Worm (Caenorhabditis elegans) whole organism, L4 larva: Measurements from ENCODE around the gene blos-2.

Source experiments
- D1046.2 ChIP-seq: fragments of 200-800 bp; sonication (Bioruptor generic); IDR thresholded peaks from 2 replicates; pipeline ENCODE4 v1.3.6; 2022; ENCODE audit warnings: missing genetic modification characterization, missing compliant biosample characterization
- F37D6.2 ChIP-seq: sonication (generic microtip); optimal IDR thresholded peaks from 2 replicates; lab custom pipeline; 2016; ENCODE audit warnings: mild to moderate bottlenecking, missing genetic modification characterization, missing compliant biosample characterization
- F49E8.2 ChIP-seq: sonication (generic microtip); optimal IDR thresholded peaks from 2 replicates; lab custom pipeline; 2016; ENCODE audit warnings: missing compliant biosample characterization, mild to moderate bottlenecking, missing genetic modification characterization, borderline replicate concordance
- R02D3.7 ChIP-seq: fragments of 150-350 bp; sonication (generic microtip); optimal IDR thresholded peaks from 3 replicates; lab custom pipeline; 2014; ENCODE audit warnings: missing biosample characterization, missing genetic modification characterization
- T20F7.1 ChIP-seq: fragments of 200-800 bp; sonication (Bioruptor generic); optimal IDR thresholded peaks from 2 replicates; lab custom pipeline; 2018; ENCODE audit warnings: mild to moderate bottlenecking, missing genetic modification characterization, missing compliant biosample characterization
- T26A8.4 ChIP-seq: fragments of 200-800 bp; sonication (Bioruptor generic); IDR thresholded peaks from 2 replicates; pipeline ENCODE4 v1.3.6; 2022; ENCODE audit warnings: missing genetic modification characterization, missing compliant biosample characterization
- Y105C5A.15 ChIP-seq: fragments of 200-800 bp; sonication (Bioruptor generic); IDR thresholded peaks from 2 replicates; pipeline ENCODE4 v1.3.6; 2022; ENCODE audit warnings: missing genetic modification characterization, missing compliant biosample characterization
- Y48G9A.11 ChIP-seq: fragments of 200-800 bp; sonication (Bioruptor generic); IDR thresholded peaks from 2 replicates; pipeline ENCODE4 v1.3.6; 2022; ENCODE audit warnings: missing genetic modification reagents, missing genetic modification characterization, missing compliant biosample characterization
- Y75B8A.6 ChIP-seq: fragments of 200-800 bp; sonication (Bioruptor generic); IDR thresholded peaks from 2 replicates; pipeline ENCODE4 v1.3.6; 2022; ENCODE audit warnings: missing genetic modification reagents, missing genetic modification characterization, missing compliant biosample characterization
- ZK337.2 ChIP-seq: fragments of 200-800 bp; sonication (Bioruptor generic); IDR thresholded peaks from 2 replicates; pipeline ENCODE4 v1.3.6; 2022; ENCODE audit warnings: missing genetic modification reagents, missing genetic modification characterization, missing compliant biosample characterization
- ZK546.5 ChIP-seq, 2 experiments: sonication (generic microtip); optimal IDR thresholded peaks; 2 replicates each; lab custom pipeline; 2017; ENCODE audit warnings: missing biosample characterization in 2 of 2, missing genetic modification characterization in 2 of 2
- aha-1 ChIP-seq: fragments of 150-350 bp; peaks from one replicate; lab custom pipeline; 2014; ENCODE audit warnings: missing biosample characterization, missing genetic modification characterization
- ceh-20 ChIP-seq: fragments of 200-800 bp; sonication (Bioruptor generic); IDR thresholded peaks from 2 replicates; pipeline ENCODE4 v1.3.6; 2022; ENCODE audit warnings: missing genetic modification reagents, missing genetic modification characterization, missing compliant biosample characterization
- ceh-32 ChIP-seq: sonication (generic microtip); optimal IDR thresholded peaks from 2 replicates; lab custom pipeline; 2016; ENCODE audit warnings: mild to moderate bottlenecking, missing genetic modification characterization, missing compliant biosample characterization; ENCODE audit not compliant: poor library complexity
- ctbp-1 ChIP-seq: fragments of 200-800 bp; sonication (Bioruptor generic); IDR thresholded peaks from 2 replicates; pipeline ENCODE4 v1.3.6; 2022; ENCODE audit warnings: missing genetic modification reagents, missing genetic modification characterization, missing compliant biosample characterization
- daf-16 ChIP-seq, 3 experiments: sonication (generic microtip); optimal IDR thresholded peaks; 2 replicates each; lab custom pipeline; 2016 to 2017; ENCODE audit warnings: missing genetic modification characterization in 3 of 3, missing genetic modification reagents in 3 of 3, mild to moderate bottlenecking in 2 of 3, missing compliant biosample characterization in 2 of 3, missing biosample characterization in 1 of 3, moderate library complexity in 1 of 3
- dmd-6 ChIP-seq: fragments of 200-800 bp; sonication (Bioruptor generic); IDR thresholded peaks from 2 replicates; pipeline ENCODE4 v1.3.6; 2022; ENCODE audit warnings: missing genetic modification reagents, missing genetic modification characterization, missing compliant biosample characterization
- dpl-1 ChIP-seq: fragments of 150-350 bp; optimal IDR thresholded peaks from 2 replicates; lab custom pipeline; 2014; ENCODE audit warnings: missing biosample characterization, missing genetic modification reagents, missing genetic modification characterization
- duxl-1 ChIP-seq: sonication (generic microtip); optimal IDR thresholded peaks from 2 replicates; lab custom pipeline; 2016; ENCODE audit warnings: mild to moderate bottlenecking, missing genetic modification characterization, moderate library complexity, missing compliant biosample characterization; ENCODE audit not compliant: poor library complexity
- dve-1 ChIP-seq: sonication (generic microtip); optimal IDR thresholded peaks from 2 replicates; lab custom pipeline; 2017; ENCODE audit warnings: antibody characterized with exemption, mild to moderate bottlenecking, missing genetic modification characterization, missing compliant biosample characterization; ENCODE audit not compliant: insufficient read depth
- egl-43 ChIP-seq: fragments of 200-800 bp; sonication (Bioruptor generic); IDR thresholded peaks from 2 replicates; pipeline ENCODE4 v1.3.6; 2022; ENCODE audit warnings: missing genetic modification reagents, missing genetic modification characterization, missing compliant biosample characterization
- fos-1 ChIP-seq: fragments of 150-350 bp; optimal IDR thresholded peaks from 2 replicates; lab custom pipeline; 2014; ENCODE audit warnings: missing biosample characterization, missing genetic modification characterization
- gei-8 ChIP-seq: fragments of 200-800 bp; sonication (Bioruptor generic); optimal IDR thresholded peaks from 2 replicates; lab custom pipeline; 2018; ENCODE audit warnings: mild to moderate bottlenecking, missing genetic modification characterization, missing compliant biosample characterization
- hif-1 ChIP-seq, 2 experiments: sonication (generic microtip); optimal IDR thresholded peaks; 2 replicates each; lab custom pipeline; 2016 to 2017; ENCODE audit warnings: missing compliant biosample characterization in 2 of 2, missing genetic modification characterization in 2 of 2, missing genetic modification reagents in 2 of 2, missing genotype in 2 of 2, mild to moderate bottlenecking in 1 of 2
- hlh-30 ChIP-seq: sonication (generic microtip); optimal IDR thresholded peaks from 2 replicates; lab custom pipeline; 2017; ENCODE audit warnings: antibody characterized with exemption, mild to moderate bottlenecking, missing genetic modification characterization, missing compliant biosample characterization; ENCODE audit not compliant: insufficient read depth
- lim-7 ChIP-seq: fragments of 200-800 bp; sonication (Bioruptor generic); IDR thresholded peaks from 2 replicates; pipeline ENCODE4 v1.3.6; 2022; ENCODE audit warnings: missing genetic modification characterization, missing compliant biosample characterization
- lin-1 ChIP-seq: fragments of 200-800 bp; sonication (Bioruptor generic); IDR thresholded peaks from 2 replicates; pipeline ENCODE4 v1.3.6; 2022; ENCODE audit warnings: missing genetic modification reagents, missing genetic modification characterization, missing compliant biosample characterization
- lir-3 ChIP-seq: sonication (generic microtip); optimal IDR thresholded peaks from 2 replicates; lab custom pipeline; 2016; ENCODE audit warnings: mild to moderate bottlenecking, missing genetic modification characterization, missing compliant biosample characterization
- mes-2 ChIP-seq: sonication (generic microtip); optimal IDR thresholded peaks from 2 replicates; lab custom pipeline; 2016; ENCODE audit warnings: missing genotype, mild to moderate bottlenecking, missing genetic modification characterization, missing compliant biosample characterization; ENCODE audit not compliant: poor library complexity, severe bottlenecking
- mxl-2 ChIP-seq: fragments of 200-800 bp; sonication (Bioruptor generic); conservative IDR thresholded peaks from 2 replicates; pipeline ENCODE4 v1.3.6; 2022; ENCODE audit warnings: missing genetic modification reagents, missing genetic modification characterization, missing compliant biosample characterization
- nhr-11 ChIP-seq: fragments of 150-350 bp; optimal IDR thresholded peaks from 2 replicates; lab custom pipeline; 2014; ENCODE audit warnings: missing biosample characterization, missing genetic modification characterization
- nhr-28 ChIP-seq: fragments of 150-350 bp; optimal IDR thresholded peaks from 2 replicates; lab custom pipeline; 2014; ENCODE audit warnings: missing biosample characterization, missing genetic modification characterization
- nhr-42 ChIP-seq: fragments of 200-800 bp; sonication (Bioruptor generic); IDR thresholded peaks from 2 replicates; pipeline ENCODE4 v1.3.6; 2022; ENCODE audit warnings: missing genetic modification characterization, missing compliant biosample characterization
- nhr-48 ChIP-seq: sonication (generic microtip); optimal IDR thresholded peaks from 2 replicates; lab custom pipeline; 2016; ENCODE audit warnings: mild to moderate bottlenecking, missing genetic modification characterization, missing compliant biosample characterization
- pha-4 ChIP-seq, 2 experiments: fragments of 150-350 bp in 1 of 2; fragments of 200-800 bp in 1 of 2; sonication (Bioruptor generic) in 1 of 2; IDR thresholded peaks in 1 of 2; optimal IDR thresholded peaks in 1 of 2; 2 replicates each; pipeline versions ENCODE4 v1.3.6 to Lab custom; 2014 to 2022; ENCODE audit warnings: missing genetic modification characterization in 2 of 2, missing genetic modification reagents in 2 of 2, missing biosample characterization in 1 of 2, missing compliant biosample characterization in 1 of 2
- php-3 ChIP-seq: fragments of 200-800 bp; sonication (Bioruptor generic); IDR thresholded peaks from 2 replicates; pipeline ENCODE4 v1.3.6; 2022; ENCODE audit warnings: missing genetic modification reagents, missing genetic modification characterization, missing compliant biosample characterization
- saeg-2 ChIP-seq: fragments of 200-800 bp; sonication (Bioruptor generic); IDR thresholded peaks from 2 replicates; pipeline ENCODE4 v1.3.6; 2022; ENCODE audit warnings: missing genetic modification reagents, missing genetic modification characterization, missing compliant biosample characterization
- sdz-12 ChIP-seq: fragments of 200-800 bp; sonication (Bioruptor generic); optimal IDR thresholded peaks from 2 replicates; lab custom pipeline; 2018; ENCODE audit warnings: mild to moderate bottlenecking, missing genetic modification characterization, missing compliant biosample characterization
- skn-1 ChIP-seq: fragments of 150-350 bp; optimal IDR thresholded peaks from 2 replicates; lab custom pipeline; 2014; ENCODE audit warnings: missing biosample characterization, missing genetic modification characterization
- tra-1 ChIP-seq: fragments of 200-800 bp; sonication (Bioruptor generic); IDR thresholded peaks from 2 replicates; pipeline ENCODE4 v1.3.6; 2022; ENCODE audit warnings: missing genetic modification reagents, missing genetic modification characterization, missing compliant biosample characterization
- unc-39 ChIP-seq: sonication (generic microtip); optimal IDR thresholded peaks from 2 replicates; lab custom pipeline; 2017; ENCODE audit warnings: missing biosample characterization, missing genetic modification characterization
- unc-62 ChIP-seq, 3 experiments: fragments of 150-350 bp in 1 of 3; sonication (generic microtip); optimal IDR thresholded peaks in 2 of 3; peaks in 1 of 3; 1 replicate in 1 of 3; 2 replicates in 2 of 3; lab custom pipeline; 2014 to 2017; ENCODE audit warnings: missing biosample characterization in 3 of 3, missing genetic modification characterization in 3 of 3, missing genetic modification reagents in 3 of 3, missing genotype in 1 of 3
- vab-7 ChIP-seq: fragments of 200-800 bp; sonication (Bioruptor generic); IDR thresholded peaks from 2 replicates; pipeline ENCODE4 v1.3.6; 2022; ENCODE audit warnings: missing genetic modification reagents, missing genetic modification characterization, missing compliant biosample characterization
- zag-1 ChIP-seq: fragments of 150-350 bp; optimal IDR thresholded peaks from 2 replicates; lab custom pipeline; 2014; ENCODE audit warnings: missing biosample characterization, missing genetic modification characterization
- zfp-2 ChIP-seq: sonication (generic microtip); optimal IDR thresholded peaks from 2 replicates; lab custom pipeline; 2016; ENCODE audit warnings: mild to moderate bottlenecking, missing genetic modification characterization, missing compliant biosample characterization
- zip-11 ChIP-seq: fragments of 200-800 bp; sonication (Bioruptor generic); IDR thresholded peaks from 2 replicates; pipeline ENCODE4 v1.3.6; 2022; ENCODE audit warnings: missing genetic modification characterization, missing compliant biosample characterization
- ztf-11 ChIP-seq: fragments of 150-350 bp; optimal IDR thresholded peaks from 2 replicates; lab custom pipeline; 2014; ENCODE audit warnings: missing biosample characterization, missing genetic modification characterization
- ztf-7 ChIP-seq: fragments of 150-350 bp; optimal IDR thresholded peaks from 2 replicates; lab custom pipeline; 2014; ENCODE audit warnings: missing biosample characterization, missing genetic modification characterization

The blos-2 gene

DNA sequence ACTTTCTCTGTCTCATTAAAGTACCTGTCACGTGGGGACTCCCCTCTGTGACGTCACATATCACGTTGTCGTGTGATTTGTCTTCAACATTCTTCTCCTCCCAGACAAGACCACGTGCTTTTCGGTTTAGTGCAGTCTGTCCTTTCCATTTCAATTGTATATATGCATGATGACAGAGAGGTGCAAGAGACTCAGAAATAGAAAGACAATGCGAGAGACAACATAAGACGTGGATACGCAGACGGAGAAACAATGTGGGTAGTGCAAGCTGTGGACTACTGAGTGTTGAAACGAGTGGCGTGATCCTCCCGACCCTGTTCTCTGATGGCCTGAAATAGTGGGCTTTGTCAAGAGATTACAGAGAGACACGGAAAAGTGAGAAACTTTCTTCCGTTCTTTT lies 2.7 kb downstream of the blos-2 start:
- TF ChIP-seq Y75B8A.6 (GFP tag; lab: Robert Waterston, UW): peak; percentile 52; the same call in 1 of the 2 replicates
- no peak for TF ChIP-seq lir-3 (tag; lab: Kevin White, UChicago)
- TF ChIP-seq mes-2 (tag; lab: Kevin White, UChicago): peak; percentile 79
- TF ChIP-seq duxl-1 (tag; lab: Kevin White, UChicago): peak; percentile 76
- peak; percentile 52; the same call in 1 of the 2 replicates for TF ChIP-seq vab-7 (GFP tag; lab: Robert Waterston, UW)
- peak in 1 of 2 experiments; percentile 2 for TF ChIP-seq ZK546.5 (tag; optimal IDR thresholded peaks at IDR 0.05; lab: Kevin White, UChicago)
- no peak; the same call in 1 of the 2 replicates for TF ChIP-seq ZK337.2 (GFP tag; lab: Robert Waterston, UW)
- peak; percentile 62 to 79 for TF ChIP-seq daf-16 (GFP tag; optimal IDR thresholded peaks at IDR 0.05; lab: Kevin White, UChicago)
- peak; percentile 89 for TF ChIP-seq daf-16 (tag; optimal IDR thresholded peaks at IDR 0.05; lab: Kevin White, UChicago)
- TF ChIP-seq aha-1 (tag; lab: Kevin White, UChicago): peak; percentile 99
- TF ChIP-seq dve-1 (tag; lab: Kevin White, UChicago): peak; percentile 99
- TF ChIP-seq sdz-12 (GFP tag; lab: Kevin White, UChicago): no peak
- peak; percentile 89 for TF ChIP-seq nhr-28
- TF ChIP-seq skn-1 (tag; lab: Kevin White, UChicago): peak; percentile 46
- TF ChIP-seq fos-1 (tag; lab: Kevin White, UChicago): peak; percentile 14
- no peak for TF ChIP-seq Y105C5A.15 (GFP tag; lab: Robert Waterston, UW)
- peak; percentile 82 for TF ChIP-seq zfp-2
- TF ChIP-seq ctbp-1 (GFP tag; lab: Robert Waterston, UW): peak; percentile 90
- TF ChIP-seq nhr-11: peak; percentile 84
- TF ChIP-seq lim-7 (GFP tag; lab: Robert Waterston, UW): no peak
- TF ChIP-seq gei-8 (GFP tag; lab: Kevin White, UChicago): peak; percentile 95
- TF ChIP-seq zip-11 (GFP tag; lab: Robert Waterston, UW): no peak
- no peak for TF ChIP-seq R02D3.7 (tag; lab: Kevin White, UChicago)
- no peak for TF ChIP-seq zag-1 (tag; lab: Kevin White, UChicago)
- TF ChIP-seq php-3: peak; percentile 90
- peak; percentile 75 for TF ChIP-seq ztf-7
- TF ChIP-seq dpl-1 (GFP tag; lab: Kevin White, UChicago): peak; percentile 72
- peak; percentile 97 for TF ChIP-seq ceh-20 (GFP tag; lab: Robert Waterston, UW)
- peak; percentile 91 for TF ChIP-seq saeg-2 (GFP tag; lab: Robert Waterston, UW)
- TF ChIP-seq D1046.2: no peak
- TF ChIP-seq F49E8.2 (tag; lab: Kevin White, UChicago): no peak
- TF ChIP-seq hif-1 (tag; optimal IDR thresholded peaks at IDR 0.05; lab: Kevin White, UChicago): peak; percentile 81 to 95
- TF ChIP-seq dmd-6 (GFP tag; lab: Robert Waterston, UW): peak; percentile 99
- TF ChIP-seq ceh-32 (tag; lab: Kevin White, UChicago): peak; percentile 16
- TF ChIP-seq pha-4 (GFP tag; IDR thresholded peaks at IDR 0.05; lab: Robert Waterston, UW): peak; percentile 77; the same call in 1 of the 2 replicates
- no peak for TF ChIP-seq pha-4 (tag; optimal IDR thresholded peaks at IDR 0.05; lab: Kevin White, UChicago)
- TF ChIP-seq T26A8.4 (GFP tag; lab: Robert Waterston, UW): peak; percentile 89
- TF ChIP-seq nhr-42 (GFP tag; lab: Robert Waterston, UW): peak; percentile 80; the same call in 1 of the 2 replicates
- peak; percentile 99 for TF ChIP-seq nhr-48 (tag; lab: Kevin White, UChicago)
- TF ChIP-seq ztf-11 (tag; lab: Kevin White, UChicago): no peak
- TF ChIP-seq egl-43 (GFP tag; lab: Robert Waterston, UW): peak; percentile 76
- TF ChIP-seq Y48G9A.11 (GFP tag; lab: Robert Waterston, UW): no peak
- TF ChIP-seq mxl-2 (GFP tag; lab: Robert Waterston, UW): peak; percentile 75
- peak; percentile 100 for TF ChIP-seq hlh-30 (tag; lab: Kevin White, UChicago)
- peak; percentile 73 for TF ChIP-seq F37D6.2
- peak; percentile 88 for TF ChIP-seq T20F7.1 (GFP tag; lab: Kevin White, UChicago)
- TF ChIP-seq unc-39 (tag; lab: Kevin White, UChicago): no peak
- peak; percentile 96 for TF ChIP-seq tra-1 (GFP tag; lab: Robert Waterston, UW)
- TF ChIP-seq lin-1 (GFP tag; lab: Robert Waterston, UW): peak; percentile 92
- peak in 1 of 2 experiments; percentile 100 for TF ChIP-seq unc-62 (GFP tag; optimal IDR thresholded peaks at IDR 0.05 in 1 of 2; lab: Kevin White, UChicago)
- TF ChIP-seq unc-62 (tag; optimal IDR thresholded peaks at IDR 0.05; lab: Kevin White, UChicago): peak; percentile 56
